Fruit fly (Drosophila melanogaster): ENCODE results near the gene CG5966.
A peak's percentile ranks its signal among the peaks of the same experiment; 100 is the strongest.
"Not testable (repeated sequence)": the region's sequence is repeated elsewhere in the genome, so short reads cannot be mapped to it uniquely, and the experiment has no call there.

The CG5966 gene

dm6 chrX:5988088-5988987, at the start of gene CG5966:
Gene CG5966 (plus strand): TSS chrX:5988791.
- no peak for TF ChIP-seq noc (tag; optimal IDR thresholded peaks at IDR 0.05)

dm6 chrX:5941824-5942223, 46.8 kb upstream of the CG5966 start:
- TF ChIP-seq noc (tag; optimal IDR thresholded peaks at IDR 0.05): no peak

dm6 chrX:5942306-5942705, 46.3 kb upstream of the CG5966 start, which contains the start of gene CG12728:
Gene CG12728 (plus strand): TSS chrX:5942606.
- not testable (repeated sequence) for TF ChIP-seq noc (tag; optimal IDR thresholded peaks at IDR 0.05)

- not testable (repeated sequence) for TF ChIP-seq noc (tag; optimal IDR thresholded peaks at IDR 0.05)
These were observed 43.4 kb upstream of the CG5966 start, which contains the start of gene CG32756 for dm6 chrX:5945052-5945830. Gene CG32756 (plus strand): TSS chrX:5945682.

- peak; percentile 30 for TF ChIP-seq noc (tag; optimal IDR thresholded peaks at IDR 0.05)
These were observed 40.6 kb upstream of the CG5966 start, which contains the start of gene CG6041 for dm6 chrX:5947870-5948498. Gene CG6041 (plus strand): TSS chrX:5948160.

dm6 chrX:5949951-5950350, 38.6 kb upstream of the CG5966 start, which contains the start of gene CG32755:
Gene CG32755 (plus strand): TSS chrX:5950251.
- no peak for TF ChIP-seq noc (tag; optimal IDR thresholded peaks at IDR 0.05)

- no peak for TF ChIP-seq noc (tag; optimal IDR thresholded peaks at IDR 0.05)
These were observed 36.3 kb upstream of the CG5966 start, which contains the start of gene CG6048 for dm6 chrX:5952265-5952664. Gene CG6048 (plus strand): TSS chrX:5952565.

dm6 chrX:5955207-5955679, 33.3 kb upstream of the CG5966 start, which contains the start of gene CG6067:
Gene CG6067 (plus strand): TSS chrX:5955629.
- TF ChIP-seq noc (tag; optimal IDR thresholded peaks at IDR 0.05): no peak

- TF ChIP-seq noc (tag; optimal IDR thresholded peaks at IDR 0.05): no peak
These were observed 31.7 kb upstream of the CG5966 start for dm6 chrX:5956646-5957441.

dm6 chrX:5964169-5964686, 24.4 kb upstream of the CG5966 start:
- no peak for TF ChIP-seq noc (tag; optimal IDR thresholded peaks at IDR 0.05)

dm6 chrX:5965517-5966397, 22.8 kb upstream of the CG5966 start, which contains the start of gene Grip:
Gene Grip (plus strand): TSS chrX:5966279.
- no peak for TF ChIP-seq noc (tag; optimal IDR thresholded peaks at IDR 0.05)

- TF ChIP-seq noc (tag; optimal IDR thresholded peaks at IDR 0.05): no peak
These were observed 20.4 kb upstream of the CG5966 start for dm6 chrX:5968094-5968723.

Measured in whole organism, larva.